Fruit fly (Drosophila melanogaster): ENCODE data around the gene cpo.

- TF ChIP-seq Oaz (GFP tag; IDR thresholded peaks at IDR 0.05) (no peak), CG13775 (GFP tag; optimal IDR thresholded peaks at IDR 0.05) (no peak), CG4820 (GFP tag; optimal IDR thresholded peaks at IDR 0.05) (no peak), GATAe (GFP tag; conservative IDR thresholded peaks at IDR 0.05) (no peak), Bgb (GFP tag; IDR thresholded peaks at IDR 0.05; ENCODE audit: partially characterized antibody) (no peak), sima (GFP tag; optimal IDR thresholded peaks at IDR 0.05) (no peak), bsh (GFP tag; optimal IDR thresholded peaks at IDR 0.05) (no peak), MTF-1 (GFP tag; optimal IDR thresholded peaks at IDR 0.05; ENCODE audit: borderline replicate concordance) (no peak), CG2202 (tag; optimal IDR thresholded peaks at IDR 0.05) (no peak), mld (GFP tag; IDR thresholded peaks at IDR 0.05; ENCODE audit: partially characterized antibody) (no peak), CG11723 (GFP tag; optimal IDR thresholded peaks at IDR 0.05) (no peak), ci (GFP tag; IDR thresholded peaks at IDR 0.05) (no peak), Max (GFP tag; optimal IDR thresholded peaks at IDR 0.05) (no peak), fru (optimal IDR thresholded peaks at IDR 0.05) (no peak)
Measured at dm6 chr3R:17951780-17952179, 32.1 kb downstream of the cpo start.

All from whole organism, embryonic.